Worm (Caenorhabditis elegans) whole organism, L2 larva: ENCODE results near the gene ceh-87.

Experiments
- mdl-1 ChIP-seq, 2 experiments: fragments of 150-350 bp in 1 of 2; sonication (generic microtip) in 1 of 2; optimal IDR thresholded peaks; 2 replicates each; lab custom pipeline; 2017; ENCODE audit warnings: missing biosample characterization in 2 of 2, missing genetic modification characterization in 2 of 2
- nhr-11 ChIP-seq: fragments of 150-350 bp; optimal IDR thresholded peaks from 2 replicates; lab custom pipeline; 2014; ENCODE audit warnings: missing biosample characterization, missing genetic modification characterization

ce11 chrII:2644498-2644897 is 39.6 kb downstream of the ceh-87 start, which contains the start of gene F22E5.11:
- TF ChIP-seq nhr-11 (tag; lab: Kevin White, UChicago) = no peak
- TF ChIP-seq mdl-1 (tag; optimal IDR thresholded peaks at IDR 0.05; lab: Kevin White, UChicago) = no peak
